Fruit fly (Drosophila melanogaster) whole organism, embryonic: ENCODE results near the gene CG14669.

Source experiments
- CG10267 ChIP-seq: fragments of 200-800 bp; sonication (Bioruptor generic); optimal IDR thresholded peaks from 2 replicates; lab custom pipeline; 2018; ENCODE audit warnings: missing biosample characterization, mild to moderate bottlenecking, missing genetic modification characterization, moderate library complexity
- CG12104 ChIP-seq: fragments of 200-800 bp; sonication (Bioruptor generic); optimal IDR thresholded peaks from 3 replicates; lab custom pipeline; 2016; ENCODE audit warnings: missing biosample characterization, missing genetic modification characterization
- CG13296 ChIP-seq: fragments of 200-800 bp; sonication (Bioruptor generic); optimal IDR thresholded peaks from 3 replicates; lab custom pipeline; 2018; ENCODE audit warnings: missing biosample characterization, mild to moderate bottlenecking, missing genetic modification characterization
- CG14050 ChIP-seq: fragments of 200-800 bp; sonication (Bioruptor generic); IDR thresholded peaks from 3 replicates; pipeline ENCODE4 v1.3.6; 2022; ENCODE audit warnings: missing biosample characterization, missing genetic modification characterization
- CG17802 ChIP-seq: fragments of 200-800 bp; sonication (Bioruptor generic); optimal IDR thresholded peaks from 2 replicates; lab custom pipeline; 2018; ENCODE audit warnings: missing biosample characterization, mild to moderate bottlenecking, missing genetic modification characterization, moderate library complexity
- CG18619 ChIP-seq: fragments of 200-800 bp; sonication (Bioruptor generic); optimal IDR thresholded peaks from 3 replicates; lab custom pipeline; 2017; ENCODE audit warnings: missing biosample characterization, mild to moderate bottlenecking, missing genetic modification characterization
- CG18764 ChIP-seq: fragments of 200-800 bp; sonication (Bioruptor generic); optimal IDR thresholded peaks from 3 replicates; lab custom pipeline; 2016; ENCODE audit warnings: missing biosample characterization, missing genetic modification characterization
- CG2129 ChIP-seq: fragments of 200-800 bp; sonication (Bioruptor generic); IDR thresholded peaks from 2 replicates; pipeline ENCODE4 v1.3.6; 2022; ENCODE audit warnings: missing biosample characterization, missing genetic modification characterization; ENCODE audit not compliant: partially characterized antibody
- CG3281 ChIP-seq: fragments of 200-800 bp; sonication (Bioruptor generic); optimal IDR thresholded peaks from 3 replicates; lab custom pipeline; 2017; ENCODE audit warnings: missing biosample characterization, mild to moderate bottlenecking, missing genetic modification characterization
- CG3847 ChIP-seq: fragments of 200-800 bp; sonication (Bioruptor generic); IDR thresholded peaks from 2 replicates; pipeline ENCODE4 v1.3.6; 2022; ENCODE audit warnings: missing biosample characterization, missing genetic modification characterization
- CG4404 ChIP-seq: fragments of 200-800 bp; sonication (Bioruptor generic); IDR thresholded peaks from 2 replicates; pipeline ENCODE4 v1.3.6; 2022; ENCODE audit warnings: missing biosample characterization, missing genetic modification characterization
- CG4854 ChIP-seq: fragments of 200-800 bp; sonication (Bioruptor generic); optimal IDR thresholded peaks from 2 replicates; lab custom pipeline; 2016; ENCODE audit warnings: missing biosample characterization, missing genetic modification characterization, inconsistent platforms
- CG5953 ChIP-seq: fragments of 200-800 bp; sonication (Bioruptor generic); IDR thresholded peaks from 2 replicates; pipeline ENCODE4 v1.3.6; 2022; ENCODE audit warnings: missing biosample characterization, missing genetic modification characterization
- CG6175 ChIP-seq: fragments of 200-800 bp; sonication (Bioruptor generic); IDR thresholded peaks from 3 replicates; pipeline ENCODE4 v1.3.6; 2022; ENCODE audit warnings: missing biosample characterization, missing genetic modification characterization
- CG7839 ChIP-seq: fragments of 200-800 bp; sonication (Bioruptor generic); optimal IDR thresholded peaks from 3 replicates; lab custom pipeline; 2018; ENCODE audit warnings: missing biosample characterization, mild to moderate bottlenecking, missing genetic modification characterization, moderate library complexity
- D19B ChIP-seq: fragments of 200-800 bp; sonication (Bioruptor generic); optimal IDR thresholded peaks from 2 replicates; lab custom pipeline; 2017; ENCODE audit warnings: missing biosample characterization, mild to moderate bottlenecking, missing genetic modification characterization
- Dip3 ChIP-seq: fragments of 200-800 bp; sonication (Bioruptor generic); optimal IDR thresholded peaks from 3 replicates; lab custom pipeline; 2016; ENCODE audit warnings: missing biosample characterization, missing genetic modification characterization
- Doc2 ChIP-seq: fragments of 200-800 bp; sonication (Bioruptor generic); IDR thresholded peaks from 2 replicates; pipeline ENCODE4 v1.3.6; 2022; ENCODE audit warnings: missing biosample characterization, missing genetic modification characterization
- Fer2 ChIP-seq: fragments of 200-800 bp; sonication (Bioruptor generic); optimal IDR thresholded peaks from 2 replicates; lab custom pipeline; 2018; ENCODE audit warnings: missing biosample characterization, mild to moderate bottlenecking, missing genetic modification characterization, moderate library complexity
- Gug ChIP-seq: fragments of 200-800 bp; sonication (Bioruptor generic); IDR thresholded peaks from 4 replicates; pipeline ENCODE4 v1.3.6; 2022; ENCODE audit warnings: missing biosample characterization, missing genetic modification characterization
- HHEX ChIP-seq: fragments of 200-800 bp; sonication (Bioruptor generic); optimal IDR thresholded peaks from 3 replicates; lab custom pipeline; 2017; ENCODE audit warnings: missing biosample characterization, mild to moderate bottlenecking, missing genetic modification characterization, missing genetic modification reagents
- Hmr ChIP-seq: fragments of 200-800 bp; sonication (Bioruptor generic); optimal IDR thresholded peaks from 3 replicates; lab custom pipeline; 2017; ENCODE audit warnings: mild to moderate bottlenecking, missing biosample characterization, missing genetic modification reagents, missing genetic modification characterization
- Jarid2 ChIP-seq: fragments of 200-800 bp; sonication (Bioruptor generic); optimal IDR thresholded peaks from 3 replicates; lab custom pipeline; 2017; ENCODE audit warnings: mild to moderate bottlenecking, missing biosample characterization, missing genetic modification reagents, missing genetic modification characterization
- Mad ChIP-seq: fragments of 200-800 bp; sonication (Bioruptor generic); optimal IDR thresholded peaks from 2 replicates; lab custom pipeline; 2016; ENCODE audit warnings: missing biosample characterization, missing genetic modification characterization
- Mrtf ChIP-seq: fragments of 200-800 bp; sonication (Bioruptor generic); IDR thresholded peaks from 3 replicates; pipeline ENCODE4 v1.3.6; 2022; ENCODE audit warnings: missing biosample characterization, missing genetic modification characterization
- NfI ChIP-seq: fragments of 200-800 bp; sonication (Bioruptor generic); optimal IDR thresholded peaks from 3 replicates; lab custom pipeline; 2018; ENCODE audit warnings: missing biosample characterization, mild to moderate bottlenecking, missing genetic modification characterization, moderate library complexity
- Ssrp ChIP-seq: fragments of 200-800 bp; sonication (Bioruptor generic); optimal IDR thresholded peaks from 2 replicates; lab custom pipeline; 2018; ENCODE audit warnings: missing biosample characterization, mild to moderate bottlenecking, missing genetic modification characterization, moderate library complexity
- Trl ChIP-seq, 3 experiments: fragments of >200 bp in 2 of 3; fragments of 200-800 bp in 1 of 3; sonication (Bioruptor generic) in 1 of 3; optimal IDR thresholded peaks; 2 replicates in 1 of 3; 3 replicates in 2 of 3; lab custom pipeline; 2016 to 2017; ENCODE audit warnings: missing biosample characterization in 1 of 3, missing genetic modification characterization in 1 of 3
- al ChIP-seq: fragments of 200-800 bp; sonication (Bioruptor generic); IDR thresholded peaks from 2 replicates; pipeline ENCODE4 v1.3.6; 2022; ENCODE audit warnings: missing biosample characterization, missing genetic modification characterization
- ap ChIP-seq: fragments of 200-800 bp; sonication (Bioruptor generic); IDR thresholded peaks from 2 replicates; pipeline ENCODE4 v1.3.6; 2022; ENCODE audit warnings: missing biosample characterization, missing genetic modification characterization
- ase ChIP-seq: fragments of 200-800 bp; sonication (Bioruptor generic); IDR thresholded peaks from 3 replicates; pipeline ENCODE4 v1.3.6; 2022; ENCODE audit warnings: missing biosample characterization, missing genetic modification characterization
- btn ChIP-seq: fragments of 200-800 bp; sonication (Bioruptor generic); optimal IDR thresholded peaks from 2 replicates; lab custom pipeline; 2016; ENCODE audit warnings: missing biosample characterization, missing genetic modification characterization
- ci ChIP-seq: fragments of 200-800 bp; sonication (Bioruptor generic); IDR thresholded peaks from 3 replicates; pipeline ENCODE4 v1.3.6; 2022; ENCODE audit warnings: missing biosample characterization, missing genetic modification characterization
- da ChIP-seq: fragments of 200-800 bp; sonication (Bioruptor generic); optimal IDR thresholded peaks from 2 replicates; lab custom pipeline; 2016; ENCODE audit warnings: missing biosample characterization, missing genetic modification characterization
- dmrt11E ChIP-seq: fragments of 200-800 bp; sonication (Bioruptor generic); optimal IDR thresholded peaks from 3 replicates; lab custom pipeline; 2018; ENCODE audit warnings: missing biosample characterization, mild to moderate bottlenecking, missing genetic modification characterization, moderate library complexity
- dysf ChIP-seq: fragments of 200-800 bp; sonication (Bioruptor generic); IDR thresholded peaks from 3 replicates; pipeline ENCODE4 v1.3.6; 2022; ENCODE audit warnings: missing biosample characterization, missing genetic modification characterization
- her ChIP-seq: fragments of 200-800 bp; sonication (Bioruptor generic); optimal IDR thresholded peaks from 2 replicates; lab custom pipeline; 2016; ENCODE audit warnings: missing biosample characterization, missing genetic modification characterization
- hkb ChIP-seq, 2 experiments: fragments of 200-800 bp in 1 of 2; fragments of >200 bp in 1 of 2; sonication (Bioruptor generic) in 1 of 2; IDR thresholded peaks in 1 of 2; optimal IDR thresholded peaks in 1 of 2; 2 replicates each; pipeline versions ENCODE4 v1.3.6 to Lab custom; 2017 to 2022; ENCODE audit warnings: missing biosample characterization in 1 of 2, missing genetic modification characterization in 1 of 2
- insv ChIP-seq, 2 experiments: fragments of 200-800 bp; sonication (Bioruptor generic); optimal IDR thresholded peaks; 3 replicates each; lab custom pipeline; 2016 to 2018; ENCODE audit warnings: missing biosample characterization in 2 of 2, missing genetic modification characterization in 2 of 2
- jumu ChIP-seq: fragments of 200-800 bp; sonication (Bioruptor generic); optimal IDR thresholded peaks from 3 replicates; lab custom pipeline; 2016; ENCODE audit warnings: missing biosample characterization, missing genetic modification characterization
- ken ChIP-seq: fragments of 200-800 bp; sonication (Bioruptor generic); IDR thresholded peaks from 3 replicates; pipeline ENCODE4 v1.3.6; 2022; ENCODE audit warnings: missing biosample characterization, missing genetic modification characterization
- klu ChIP-seq: fragments of 200-800 bp; sonication (Bioruptor generic); IDR thresholded peaks from 2 replicates; pipeline ENCODE4 v1.3.6; 2022; ENCODE audit warnings: missing biosample characterization, missing genetic modification characterization
- nmo ChIP-seq: fragments of 200-800 bp; sonication (Bioruptor generic); optimal IDR thresholded peaks from 2 replicates; lab custom pipeline; 2018; ENCODE audit warnings: missing biosample characterization, mild to moderate bottlenecking, missing genetic modification characterization, moderate library complexity
- ranshi ChIP-seq: fragments of 200-800 bp; sonication (Bioruptor generic); IDR thresholded peaks from 2 replicates; pipeline ENCODE4 v1.3.6; 2022; ENCODE audit warnings: missing biosample characterization, missing genetic modification characterization
- shn ChIP-seq: fragments of 200-800 bp; sonication (Bioruptor generic); optimal IDR thresholded peaks from 3 replicates; lab custom pipeline; 2016; ENCODE audit warnings: missing biosample characterization, missing genetic modification characterization
- slbo ChIP-seq: fragments of 200-800 bp; sonication (Bioruptor generic); IDR thresholded peaks from 2 replicates; pipeline ENCODE4 v1.3.6; 2022; ENCODE audit warnings: missing biosample characterization, missing genetic modification characterization
- tap ChIP-seq: fragments of 200-800 bp; optimal IDR thresholded peaks from 3 replicates; lab custom pipeline; 2019; ENCODE audit warnings: missing biosample characterization, mild to moderate bottlenecking, missing genetic modification characterization, moderate library complexity
- tll ChIP-seq, 2 experiments: fragments of 200-800 bp in 1 of 2; fragments of >200 bp in 1 of 2; sonication (Bioruptor generic) in 1 of 2; optimal IDR thresholded peaks; 2 replicates each; lab custom pipeline; 2017 to 2019; ENCODE audit warnings: missing biosample characterization in 2 of 2, missing genetic modification characterization in 2 of 2, mild to moderate bottlenecking in 1 of 2, moderate library complexity in 1 of 2
- tup ChIP-seq: fragments of 200-800 bp; sonication (Bioruptor generic); optimal IDR thresholded peaks from 2 replicates; lab custom pipeline; 2016; ENCODE audit warnings: missing biosample characterization, mild to moderate bottlenecking, missing genetic modification characterization, moderate library complexity
- wor ChIP-seq: fragments of 200-800 bp; sonication (Bioruptor generic); IDR thresholded peaks from 2 replicates; pipeline ENCODE4 v1.3.6; 2022; ENCODE audit warnings: missing biosample characterization, missing genetic modification characterization

The CG14669 gene

DNA sequence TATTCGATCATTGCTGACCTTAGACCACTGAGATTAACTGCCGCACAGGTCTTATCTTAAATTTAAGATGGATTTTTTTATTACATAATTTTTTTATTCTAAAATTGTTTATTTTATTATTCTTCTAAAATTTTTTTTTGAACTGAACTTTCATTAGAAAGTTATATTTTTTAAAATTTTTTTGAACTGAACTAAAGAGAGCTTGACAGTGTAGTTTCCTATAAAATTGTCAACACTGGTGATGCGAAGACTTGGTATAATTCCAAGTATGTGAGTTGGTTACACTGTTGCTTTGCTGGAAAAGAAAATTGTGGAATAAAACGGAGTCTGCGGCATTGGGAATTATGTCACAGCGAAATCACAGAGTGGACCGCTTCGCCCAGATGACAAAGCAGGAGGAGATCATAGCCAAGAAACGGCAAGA lies 71.0 kb downstream of the CG14669 start, which contains the start of gene CG31550 (continued):
- peak; percentile 43; the same call in 1 of the 2 replicates for TF ChIP-seq wor (GFP tag; lab: Robert Waterston, UW)
- peak; percentile 52 for TF ChIP-seq CG3281 (GFP tag; lab: Kevin White, UChicago)
- no peak for TF ChIP-seq tup (GFP tag; lab: Kevin White, UChicago)
- TF ChIP-seq Dip3, result peak; percentile 19
- TF ChIP-seq CG6175 (GFP tag; lab: Robert Waterston, UW), result 0 out of 3 replicates have a peak, but pooled peaks have one; percentile 59
- TF ChIP-seq D19B (GFP tag; lab: Kevin White, UChicago), result peak; percentile 45
- no peak for TF ChIP-seq tll (GFP tag; optimal IDR thresholded peaks at IDR 0.05; lab: Kevin White, UChicago)
- TF ChIP-seq Gug (GFP tag; lab: Robert Waterston, UW), result peak; percentile 57; the same call in 3 of the 4 replicates
- TF ChIP-seq CG4854 (GFP tag; lab: Kevin White, UChicago), result no peak
- TF ChIP-seq HHEX (GFP tag; lab: Kevin White, UChicago), result peak; percentile 40
- peak; percentile 45 for TF ChIP-seq shn
- peak in 1 of 2 experiments; percentile 16 for TF ChIP-seq insv (GFP tag; optimal IDR thresholded peaks at IDR 0.05; lab: Kevin White, UChicago)
- peak; percentile 87 for TF ChIP-seq nmo (GFP tag; lab: Kevin White, UChicago)
- TF ChIP-seq ranshi (GFP tag; lab: Robert Waterston, UW), result peak; percentile 78
- no peak for TF ChIP-seq da (GFP tag; lab: Kevin White, UChicago)
- peak; percentile 81 for TF ChIP-seq dysf (GFP tag; lab: Robert Waterston, UW)
- peak; percentile 92 for TF ChIP-seq CG10267 (tag; lab: Kevin White, UChicago)
- TF ChIP-seq ap (GFP tag; lab: Robert Waterston, UW), result peak; percentile 68
- peak; percentile 79 for TF ChIP-seq CG7839 (tag; lab: Kevin White, UChicago)
- TF ChIP-seq slbo, result peak; percentile 91
- TF ChIP-seq CG17802 (tag; lab: Kevin White, UChicago), result peak; percentile 37
- peak; percentile 6 for TF ChIP-seq Mad (GFP tag; lab: Kevin White, UChicago)
- peak; percentile 81 for TF ChIP-seq CG3847 (GFP tag; lab: Robert Waterston, UW)
- TF ChIP-seq al (GFP tag; lab: Robert Waterston, UW), result peak; percentile 79
- TF ChIP-seq CG12104, result peak; percentile 62
- TF ChIP-seq Trl (optimal IDR thresholded peaks at IDR 0.05; lab: Kevin White, UChicago), result no peak
- TF ChIP-seq Trl (GFP tag; optimal IDR thresholded peaks at IDR 0.05; lab: Kevin White, UChicago), result peak; percentile 23
- no peak for TF ChIP-seq tap (tag; lab: Kevin White, UChicago)
- TF ChIP-seq hkb (optimal IDR thresholded peaks at IDR 0.05; lab: Kevin White, UChicago), result no peak
- peak; percentile 69 for TF ChIP-seq hkb (GFP tag; IDR thresholded peaks at IDR 0.05; lab: Robert Waterston, UW)
- peak; percentile 62; the same call in 2 of the 3 replicates for TF ChIP-seq CG14050 (GFP tag; lab: Robert Waterston, UW)
- TF ChIP-seq Jarid2 (GFP tag; lab: Kevin White, UChicago), result peak; percentile 20
- no peak for TF ChIP-seq Doc2 (GFP tag; lab: Robert Waterston, UW)
- peak; percentile 75 for TF ChIP-seq dmrt11E
- TF ChIP-seq CG18619 (GFP tag; lab: Kevin White, UChicago), result peak; percentile 43
- TF ChIP-seq Ssrp (tag; lab: Kevin White, UChicago), result peak; percentile 75
- peak; percentile 76 for TF ChIP-seq ci (GFP tag; lab: Robert Waterston, UW)
- TF ChIP-seq NfI (GFP tag; lab: Kevin White, UChicago), result peak; percentile 76
- peak; percentile 80 for TF ChIP-seq klu (GFP tag; lab: Robert Waterston, UW)
- TF ChIP-seq Hmr (GFP tag; lab: Kevin White, UChicago), result no peak
- TF ChIP-seq Fer2 (tag; lab: Kevin White, UChicago), result peak; percentile 44
- peak; percentile 67 for TF ChIP-seq CG13296 (GFP tag; lab: Kevin White, UChicago)
- TF ChIP-seq jumu (GFP tag; lab: Kevin White, UChicago), result no peak
- TF ChIP-seq her, result no peak
- TF ChIP-seq CG4404, result peak; percentile 65
- TF ChIP-seq CG2129 (GFP tag; lab: Robert Waterston, UW), result no peak
- TF ChIP-seq btn (GFP tag; lab: Kevin White, UChicago), result no peak
- TF ChIP-seq CG5953 (GFP tag; lab: Robert Waterston, UW), result peak; percentile 31; the same call in 1 of the 2 replicates
- peak; percentile 57 for TF ChIP-seq CG18764
- TF ChIP-seq ken (GFP tag; lab: Robert Waterston, UW), result peak; percentile 87
- TF ChIP-seq ase (GFP tag; lab: Robert Waterston, UW), result peak; percentile 68
- TF ChIP-seq Mrtf, result peak; percentile 63; the same call in 2 of the 3 replicates
